Worm (Caenorhabditis elegans) whole organism, L4 larva: Measurements from ENCODE around the gene unc-34.

ENCODE experiments used
- D1046.2 ChIP-seq: fragments of 200-800 bp; sonication (Bioruptor generic); IDR thresholded peaks from 2 replicates; pipeline ENCODE4 v1.3.6; 2022; ENCODE audit warnings: missing genetic modification characterization, missing compliant biosample characterization
- F26F4.8 ChIP-seq: fragments of 200-800 bp; sonication (Bioruptor generic); conservative IDR thresholded peaks from 2 replicates; pipeline ENCODE4 v1.3.6; 2022; ENCODE audit warnings: missing genetic modification characterization, missing compliant biosample characterization
- F37D6.2 ChIP-seq: sonication (generic microtip); optimal IDR thresholded peaks from 2 replicates; lab custom pipeline; 2016; ENCODE audit warnings: mild to moderate bottlenecking, missing genetic modification characterization, missing compliant biosample characterization
- F44E2.7 ChIP-seq: fragments of 200-800 bp; sonication (Bioruptor generic); IDR thresholded peaks from 2 replicates; pipeline ENCODE4 v2.1.2; 2022; ENCODE audit warnings: missing genetic modification characterization, missing compliant biosample characterization
- aha-1 ChIP-seq: fragments of 150-350 bp; peaks from one replicate; lab custom pipeline; 2014; ENCODE audit warnings: missing biosample characterization, missing genetic modification characterization
- aly-2 ChIP-seq: sonication (generic microtip); optimal IDR thresholded peaks from 2 replicates; lab custom pipeline; 2018; ENCODE audit warnings: missing biosample characterization, missing genetic modification characterization
- arid-1 ChIP-seq: fragments of 200-800 bp; sonication (Bioruptor generic); conservative IDR thresholded peaks from 2 replicates; pipeline ENCODE4 v1.3.6; 2022; ENCODE audit warnings: missing genetic modification reagents, missing genetic modification characterization, missing compliant biosample characterization
- ceh-28 ChIP-seq: fragments of 150-350 bp; optimal IDR thresholded peaks from 2 replicates; lab custom pipeline; 2014; ENCODE audit warnings: missing biosample characterization, missing genetic modification reagents, missing genetic modification characterization
- ceh-44 ChIP-seq: fragments of 200-800 bp; sonication (Bioruptor generic); IDR thresholded peaks from 2 replicates; pipeline ENCODE4 v1.3.6; 2022; ENCODE audit warnings: missing genetic modification reagents, missing genetic modification characterization, missing compliant biosample characterization
- ces-1 ChIP-seq: fragments of 150-350 bp; sonication (generic microtip); optimal IDR thresholded peaks from 4 replicates; lab custom pipeline; 2014; ENCODE audit warnings: missing biosample characterization, missing genetic modification reagents, missing genetic modification characterization
- ctbp-1 ChIP-seq: fragments of 200-800 bp; sonication (Bioruptor generic); IDR thresholded peaks from 2 replicates; pipeline ENCODE4 v1.3.6; 2022; ENCODE audit warnings: missing genetic modification reagents, missing genetic modification characterization, missing compliant biosample characterization
- daf-16 ChIP-seq, 3 experiments: sonication (generic microtip); optimal IDR thresholded peaks; 2 replicates each; lab custom pipeline; 2016 to 2017; ENCODE audit warnings: missing genetic modification characterization in 3 of 3, missing genetic modification reagents in 3 of 3, mild to moderate bottlenecking in 2 of 3, missing compliant biosample characterization in 2 of 3, missing biosample characterization in 1 of 3, moderate library complexity in 1 of 3
- daf-19 ChIP-seq: fragments of 200-800 bp; sonication (Bioruptor generic); conservative IDR thresholded peaks from 2 replicates; pipeline ENCODE4 v1.3.6; 2022; ENCODE audit warnings: missing genetic modification characterization, missing compliant biosample characterization
- dmd-6 ChIP-seq: fragments of 200-800 bp; sonication (Bioruptor generic); IDR thresholded peaks from 2 replicates; pipeline ENCODE4 v1.3.6; 2022; ENCODE audit warnings: missing genetic modification reagents, missing genetic modification characterization, missing compliant biosample characterization
- dmd-8 ChIP-seq: fragments of 200-800 bp; sonication (Bioruptor generic); IDR thresholded peaks from 2 replicates; pipeline ENCODE4 v1.3.6; 2022; ENCODE audit warnings: missing genetic modification characterization, missing compliant biosample characterization
- dmd-9 ChIP-seq: fragments of 200-800 bp; sonication (Bioruptor generic); IDR thresholded peaks from 2 replicates; pipeline ENCODE4 v1.3.6; 2022; ENCODE audit warnings: missing genetic modification reagents, missing genetic modification characterization, missing compliant biosample characterization
- dve-1 ChIP-seq: sonication (generic microtip); optimal IDR thresholded peaks from 2 replicates; lab custom pipeline; 2017; ENCODE audit warnings: antibody characterized with exemption, mild to moderate bottlenecking, missing genetic modification characterization, missing compliant biosample characterization; ENCODE audit not compliant: insufficient read depth
- egl-43 ChIP-seq: fragments of 200-800 bp; sonication (Bioruptor generic); IDR thresholded peaks from 2 replicates; pipeline ENCODE4 v1.3.6; 2022; ENCODE audit warnings: missing genetic modification reagents, missing genetic modification characterization, missing compliant biosample characterization
- lin-1 ChIP-seq: fragments of 200-800 bp; sonication (Bioruptor generic); IDR thresholded peaks from 2 replicates; pipeline ENCODE4 v1.3.6; 2022; ENCODE audit warnings: missing genetic modification reagents, missing genetic modification characterization, missing compliant biosample characterization
- lin-29 ChIP-seq: fragments of 200-800 bp; sonication (Bioruptor generic); IDR thresholded peaks from 2 replicates; pipeline ENCODE4 v1.3.6; 2022; ENCODE audit warnings: missing genetic modification reagents, missing genetic modification characterization, missing compliant biosample characterization
- lir-3 ChIP-seq: sonication (generic microtip); optimal IDR thresholded peaks from 2 replicates; lab custom pipeline; 2016; ENCODE audit warnings: mild to moderate bottlenecking, missing genetic modification characterization, missing compliant biosample characterization
- lsy-2 ChIP-seq, 2 experiments: fragments of 150-350 bp in 1 of 2; sonication (generic microtip) in 1 of 2; optimal IDR thresholded peaks; 2 replicates each; lab custom pipeline; 2014 to 2017; ENCODE audit warnings: missing biosample characterization in 2 of 2, missing genetic modification characterization in 2 of 2
- mes-2 ChIP-seq: sonication (generic microtip); optimal IDR thresholded peaks from 2 replicates; lab custom pipeline; 2016; ENCODE audit warnings: missing genotype, mild to moderate bottlenecking, missing genetic modification characterization, missing compliant biosample characterization; ENCODE audit not compliant: poor library complexity, severe bottlenecking
- mxl-2 ChIP-seq: fragments of 200-800 bp; sonication (Bioruptor generic); conservative IDR thresholded peaks from 2 replicates; pipeline ENCODE4 v1.3.6; 2022; ENCODE audit warnings: missing genetic modification reagents, missing genetic modification characterization, missing compliant biosample characterization
- nhr-102 ChIP-seq: sonication (generic microtip); optimal IDR thresholded peaks from 2 replicates; lab custom pipeline; 2016; ENCODE audit warnings: mild to moderate bottlenecking, missing genetic modification characterization, moderate library complexity, missing compliant biosample characterization
- nhr-111 ChIP-seq: fragments of 200-800 bp; sonication (Bioruptor generic); optimal IDR thresholded peaks from 2 replicates; lab custom pipeline; 2018; ENCODE audit warnings: mild to moderate bottlenecking, missing genetic modification characterization, missing compliant biosample characterization
- nhr-237 ChIP-seq: sonication (generic microtip); optimal IDR thresholded peaks from 2 replicates; lab custom pipeline; 2017; ENCODE audit warnings: missing biosample characterization, missing genetic modification characterization
- nhr-28 ChIP-seq: fragments of 150-350 bp; optimal IDR thresholded peaks from 2 replicates; lab custom pipeline; 2014; ENCODE audit warnings: missing biosample characterization, missing genetic modification characterization
- nhr-48 ChIP-seq: sonication (generic microtip); optimal IDR thresholded peaks from 2 replicates; lab custom pipeline; 2016; ENCODE audit warnings: mild to moderate bottlenecking, missing genetic modification characterization, missing compliant biosample characterization
- nhr-6 ChIP-seq: fragments of 150-350 bp; optimal IDR thresholded peaks from 2 replicates; lab custom pipeline; 2014; ENCODE audit warnings: missing biosample characterization, missing genetic modification characterization
- nhr-77 ChIP-seq: fragments of 150-350 bp; optimal IDR thresholded peaks from 2 replicates; lab custom pipeline; 2014; ENCODE audit warnings: missing biosample characterization, missing genetic modification characterization
- pha-4 ChIP-seq, 2 experiments: fragments of 150-350 bp in 1 of 2; fragments of 200-800 bp in 1 of 2; sonication (Bioruptor generic) in 1 of 2; IDR thresholded peaks in 1 of 2; optimal IDR thresholded peaks in 1 of 2; 2 replicates each; pipeline versions ENCODE4 v1.3.6 to Lab custom; 2014 to 2022; ENCODE audit warnings: missing genetic modification characterization in 2 of 2, missing genetic modification reagents in 2 of 2, missing biosample characterization in 1 of 2, missing compliant biosample characterization in 1 of 2
- php-3 ChIP-seq: fragments of 200-800 bp; sonication (Bioruptor generic); IDR thresholded peaks from 2 replicates; pipeline ENCODE4 v1.3.6; 2022; ENCODE audit warnings: missing genetic modification reagents, missing genetic modification characterization, missing compliant biosample characterization
- pqm-1 ChIP-seq: sonication (generic microtip); optimal IDR thresholded peaks from 2 replicates; lab custom pipeline; 2017; ENCODE audit warnings: missing biosample characterization, missing genetic modification characterization
- skn-1 ChIP-seq: fragments of 150-350 bp; optimal IDR thresholded peaks from 2 replicates; lab custom pipeline; 2014; ENCODE audit warnings: missing biosample characterization, missing genetic modification characterization
- unc-39 ChIP-seq: sonication (generic microtip); optimal IDR thresholded peaks from 2 replicates; lab custom pipeline; 2017; ENCODE audit warnings: missing biosample characterization, missing genetic modification characterization
- zfp-3 ChIP-seq: fragments of 200-800 bp; sonication (Bioruptor generic); conservative IDR thresholded peaks from 2 replicates; pipeline ENCODE4 v1.3.6; 2022; ENCODE audit warnings: missing genetic modification reagents, missing genetic modification characterization, missing compliant biosample characterization
- zip-2 ChIP-seq: fragments of 150-350 bp; optimal IDR thresholded peaks from 2 replicates; lab custom pipeline; 2014; ENCODE audit warnings: missing biosample characterization, missing genetic modification characterization
- ztf-7 ChIP-seq: fragments of 150-350 bp; optimal IDR thresholded peaks from 2 replicates; lab custom pipeline; 2014; ENCODE audit warnings: missing biosample characterization, missing genetic modification characterization

The unc-34 gene

DNA sequence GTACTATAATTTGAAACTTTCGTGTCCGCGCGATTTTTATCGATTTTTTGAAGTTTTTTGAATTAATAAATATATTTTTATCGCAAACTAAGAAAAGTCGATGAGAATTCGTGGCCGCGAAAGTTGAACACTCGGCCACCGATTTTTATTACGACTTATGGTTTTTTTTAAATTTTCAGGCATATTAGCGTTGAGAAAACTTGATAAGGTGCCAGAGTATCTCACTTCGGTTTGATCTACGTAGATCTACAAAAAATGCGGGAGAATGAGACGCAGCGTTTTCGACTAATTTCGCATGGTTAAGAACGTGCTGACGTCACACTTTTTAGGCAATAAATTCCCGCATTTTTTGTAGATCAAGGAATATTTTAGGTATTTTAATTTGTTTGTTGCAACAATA lies 40.9 kb downstream of the unc-34 start, which contains the start of gene pei-2:
Gene pei-2, minus strand, starts transcription at position 101 of the 400 bp plus-strand sequence.
- TF ChIP-seq mes-2 (no peak), nhr-6 (tag; lab: Kevin White, UChicago) (no peak), egl-43 (GFP tag; lab: Robert Waterston, UW) (no peak), lin-29 (GFP tag; lab: Robert Waterston, UW) (no peak), F26F4.8 (GFP tag; lab: Robert Waterston, UW) (no peak), dmd-8 (GFP tag; lab: Robert Waterston, UW) (no peak), pha-4 (GFP tag; IDR thresholded peaks at IDR 0.05; lab: Robert Waterston, UW) (no peak), pha-4 (tag; optimal IDR thresholded peaks at IDR 0.05; lab: Kevin White, UChicago) (no peak), ceh-28 (tag; lab: Kevin White, UChicago) (no peak), nhr-48 (tag; lab: Kevin White, UChicago) (no peak), dmd-9 (no peak), D1046.2 (GFP tag; lab: Robert Waterston, UW) (no peak), daf-19 (GFP tag; lab: Robert Waterston, UW) (no peak), nhr-102 (tag; lab: Kevin White, UChicago) (no peak), skn-1 (no peak), zfp-3 (GFP tag; lab: Robert Waterston, UW) (no peak), dve-1 (no peak), ztf-7 (no peak)
- TF ChIP-seq, all 104 proteins: peak for 0

DNA sequence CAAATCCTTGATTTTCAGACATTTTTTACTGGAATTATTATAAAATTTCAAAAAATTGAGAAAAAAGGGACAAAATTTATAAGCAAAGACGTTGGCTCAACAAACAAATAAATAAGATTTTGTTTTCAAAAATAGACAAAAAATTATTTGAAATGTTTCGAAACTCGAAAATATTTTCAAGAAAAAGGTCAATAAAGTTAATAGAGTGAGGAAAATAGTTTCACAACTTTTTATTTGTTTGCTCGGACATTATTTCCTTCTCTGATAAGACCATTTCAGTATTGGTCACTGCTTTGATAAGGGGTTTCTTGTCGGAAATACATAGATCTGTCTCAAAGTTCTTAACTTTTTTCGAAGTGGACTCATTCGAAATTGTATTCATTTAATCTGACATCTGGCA lies 44.5 kb downstream of the unc-34 start, which contains the start of gene R09A1.3:
Gene R09A1.3, minus strand, starts transcription at position 31 of the 400 bp plus-strand sequence.
- TF ChIP-seq ceh-28 (tag; lab: Kevin White, UChicago) (no peak), aly-2 (tag; lab: Kevin White, UChicago) (no peak), nhr-48 (tag; lab: Kevin White, UChicago) (no peak), dmd-8 (GFP tag; lab: Robert Waterston, UW) (no peak), lsy-2 (tag; optimal IDR thresholded peaks at IDR 0.05; lab: Kevin White, UChicago) (no peak), aha-1 (no peak), F37D6.2 (tag; lab: Kevin White, UChicago) (no peak), daf-16 (GFP tag; optimal IDR thresholded peaks at IDR 0.05; lab: Kevin White, UChicago) (no peak), daf-16 (tag; optimal IDR thresholded peaks at IDR 0.05; lab: Kevin White, UChicago) (peak; percentile 91), php-3 (GFP tag; lab: Robert Waterston, UW) (no peak), lin-1 (no peak), pqm-1 (tag; lab: Kevin White, UChicago) (peak; percentile 42), F26F4.8 (GFP tag; lab: Robert Waterston, UW) (no peak), ces-1 (GFP tag; lab: Kevin White, UChicago) (no peak), F44E2.7 (GFP tag; lab: Robert Waterston, UW) (no peak), dve-1 (no peak), nhr-237 (tag; lab: Kevin White, UChicago) (no peak), arid-1 (GFP tag; lab: Robert Waterston, UW) (no peak), mxl-2 (GFP tag; lab: Robert Waterston, UW) (no peak), zip-2 (tag; lab: Kevin White, UChicago) (no peak), nhr-111 (GFP tag; lab: Kevin White, UChicago) (no peak), lir-3 (tag; lab: Kevin White, UChicago) (no peak), ctbp-1 (GFP tag; lab: Robert Waterston, UW) (no peak), nhr-102 (tag; lab: Kevin White, UChicago) (no peak), nhr-28 (tag; lab: Kevin White, UChicago) (peak; percentile 19), dmd-6 (no peak), skn-1 (no peak), zfp-3 (GFP tag; lab: Robert Waterston, UW) (no peak)

DNA sequence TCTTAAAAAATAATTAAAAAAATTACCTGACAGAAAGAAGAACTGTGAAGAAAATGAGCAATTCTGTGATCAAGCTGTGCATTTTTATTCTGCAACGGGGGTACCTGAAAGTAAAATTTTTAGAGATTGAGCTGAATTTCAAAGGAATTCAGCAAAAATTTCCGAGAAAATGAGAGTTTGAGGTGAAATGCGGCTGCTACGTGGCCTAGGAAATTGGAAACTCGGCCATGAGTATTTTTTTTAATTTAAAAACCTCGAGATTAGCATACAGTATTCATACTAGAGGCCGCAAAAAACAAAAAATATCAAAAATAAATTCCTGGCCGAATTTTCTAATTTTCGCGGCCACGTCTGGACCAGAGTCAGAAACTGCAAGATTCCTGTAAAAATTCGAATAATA lies 50.8 kb downstream of the unc-34 start, which contains the start of gene flp-34:
Gene flp-34, minus strand, starts transcription at position 101 of the 400 bp plus-strand sequence.
- TF ChIP-seq mes-2: no peak
- TF ChIP-seq nhr-48 (tag; lab: Kevin White, UChicago): no peak
- TF ChIP-seq lin-1: no peak
- TF ChIP-seq unc-39 (tag; lab: Kevin White, UChicago): no peak
- TF ChIP-seq nhr-102 (tag; lab: Kevin White, UChicago): no peak
- no peak for TF ChIP-seq ceh-44 (GFP tag; lab: Robert Waterston, UW)
- TF ChIP-seq nhr-77 (tag; lab: Kevin White, UChicago): no peak
- TF ChIP-seq, all 104 proteins: peak for 0
